Worm (Caenorhabditis elegans): ENCODE results near the gene ins-23.

The ins-23 gene

ce11 chrIII:10057518-10057917 lies 29.5 kb downstream of the ins-23 start, which contains the start of gene T16G12.4:
Gene T16G12.4 (plus strand): TSS chrIII:10057818.
- TF ChIP-seq sem-2 (GFP tag; optimal IDR thresholded peaks at IDR 0.05) (no peak), pha-4 (tag; optimal IDR thresholded peaks at IDR 0.05) (no peak), ztf-11 (tag; optimal IDR thresholded peaks at IDR 0.05) (no peak), mab-5 (tag; optimal IDR thresholded peaks at IDR 0.05) (no peak), blmp-1 (tag; optimal IDR thresholded peaks at IDR 0.05) (no peak), tbx-8 (GFP tag; optimal IDR thresholded peaks at IDR 0.05) (no peak), mls-2 (tag; optimal IDR thresholded peaks at IDR 0.05) (no peak), lsy-2 (tag; optimal IDR thresholded peaks at IDR 0.05) (no peak), ham-2 (GFP tag; optimal IDR thresholded peaks at IDR 0.05) (no peak), zip-8 (tag; optimal IDR thresholded peaks at IDR 0.05) (no peak), nhr-2 (tag; optimal IDR thresholded peaks at IDR 0.05) (no peak)

ce11 chrIII:10059002-10059401 lies 31.0 kb downstream of the ins-23 start, which contains the start of gene T16G12.8:
Gene T16G12.8 (plus strand): TSS chrIII:10059302.
- TF ChIP-seq lin-32 (GFP tag; optimal IDR thresholded peaks at IDR 0.05) (no peak), drap-1 (GFP tag; optimal IDR thresholded peaks at IDR 0.05) (no peak)

- TF ChIP-seq unc-120 (tag; optimal IDR thresholded peaks at IDR 0.05; ENCODE audit: poor library complexity, severe bottlenecking) (no peak), snpc-4 (tag; optimal IDR thresholded peaks at IDR 0.05) (no peak), mab-5 (tag; optimal IDR thresholded peaks at IDR 0.05) (no peak), ceh-39 (tag; optimal IDR thresholded peaks at IDR 0.05) (no peak), cnd-1 (tag; optimal IDR thresholded peaks at IDR 0.05) (no peak)
Measured at ce11 chrIII:10060573-10060972, 32.5 kb downstream of the ins-23 start, which contains the start of gene T16G12.13. Gene T16G12.13 (plus strand): TSS chrIII:10060865.

ce11 chrIII:10064140-10064539 lies 36.1 kb downstream of the ins-23 start, which contains the start of gene ekl-6:
Gene ekl-6 (plus strand): TSS chrIII:10064404.
- TF ChIP-seq ceh-83 (GFP tag; optimal IDR thresholded peaks at IDR 0.05): no peak
- no peak for TF ChIP-seq lin-13 (tag; optimal IDR thresholded peaks at IDR 0.05)
- TF ChIP-seq cnd-1 (tag; optimal IDR thresholded peaks at IDR 0.05): peak; percentile 4
- no peak for TF ChIP-seq tbx-8 (GFP tag; optimal IDR thresholded peaks at IDR 0.05)
- peak; percentile 5 for TF ChIP-seq sptf-1 (tag; optimal IDR thresholded peaks at IDR 0.05)
- TF ChIP-seq hlh-1 (tag; optimal IDR thresholded peaks at IDR 0.05): no peak
- no peak for TF ChIP-seq lin-32 (GFP tag; optimal IDR thresholded peaks at IDR 0.05)
- TF ChIP-seq mab-5 (tag; optimal IDR thresholded peaks at IDR 0.05): no peak
- TF ChIP-seq snpc-4 (tag; optimal IDR thresholded peaks at IDR 0.05): no peak

- TF ChIP-seq sptf-1 (tag; optimal IDR thresholded peaks at IDR 0.05) (no peak), nhr-76 (tag; optimal IDR thresholded peaks at IDR 0.05) (no peak), drap-1 (GFP tag; optimal IDR thresholded peaks at IDR 0.05) (no peak)
Measured at ce11 chrIII:10069278-10069677, 41.2 kb downstream of the ins-23 start, which contains the start of gene T16G12.6. Gene T16G12.6 (plus strand): TSS chrIII:10069578.

- TF ChIP-seq tbx-8 (GFP tag; optimal IDR thresholded peaks at IDR 0.05) (no peak), blmp-1 (tag; optimal IDR thresholded peaks at IDR 0.05) (no peak), flh-1 (GFP tag; optimal IDR thresholded peaks at IDR 0.05) (no peak), pha-4 (tag; optimal IDR thresholded peaks at IDR 0.05) (no peak), bed-3 (GFP tag; optimal IDR thresholded peaks at IDR 0.05) (no peak), lin-13 (tag; optimal IDR thresholded peaks at IDR 0.05) (no peak), nhr-237 (tag; optimal IDR thresholded peaks at IDR 0.05) (no peak), zip-8 (tag; optimal IDR thresholded peaks at IDR 0.05) (no peak), sem-2 (GFP tag; optimal IDR thresholded peaks at IDR 0.05) (no peak), sptf-1 (tag; optimal IDR thresholded peaks at IDR 0.05) (no peak), elt-3 (tag; optimal IDR thresholded peaks at IDR 0.05) (no peak), unc-39 (tag; optimal IDR thresholded peaks at IDR 0.05) (no peak)
Measured at ce11 chrIII:10076042-10076441, 48.0 kb downstream of the ins-23 start.

- TF ChIP-seq bed-3 (GFP tag; optimal IDR thresholded peaks at IDR 0.05): no peak
- no peak for TF ChIP-seq unc-62 (GFP tag; optimal IDR thresholded peaks at IDR 0.05)
- no peak for TF ChIP-seq ceh-39 (tag; optimal IDR thresholded peaks at IDR 0.05)
- TF ChIP-seq nhr-237 (tag; optimal IDR thresholded peaks at IDR 0.05): no peak
- no peak for TF ChIP-seq nhr-12 (tag; optimal IDR thresholded peaks at IDR 0.05)
- no peak for TF ChIP-seq unc-39 (tag; optimal IDR thresholded peaks at IDR 0.05)
Measured at ce11 chrIII:10078151-10078550, 50.1 kb downstream of the ins-23 start, which contains the start of gene T16G12.9. Gene T16G12.9 (minus strand): TSS chrIII:10078251.
